Fruit fly (Drosophila melanogaster) whole organism, embryonic: Measurements from ENCODE around the gene Cpr12A.

ENCODE experiments used
- Aef1 ChIP-seq: fragments of 200-800 bp; sonication (Bioruptor generic); IDR thresholded peaks from 3 replicates; pipeline ENCODE4 v1.3.6; 2022; ENCODE audit warnings: missing biosample characterization, missing genetic modification characterization
- Bteb2 ChIP-seq: fragments of 200-800 bp; sonication (Bioruptor generic); optimal IDR thresholded peaks from 2 replicates; lab custom pipeline; 2016; ENCODE audit warnings: missing biosample characterization, missing genetic modification characterization
- CG10267 ChIP-seq: fragments of 200-800 bp; sonication (Bioruptor generic); optimal IDR thresholded peaks from 2 replicates; lab custom pipeline; 2018; ENCODE audit warnings: missing biosample characterization, mild to moderate bottlenecking, missing genetic modification characterization, moderate library complexity
- CG10274 ChIP-seq: fragments of 200-800 bp; sonication (Bioruptor generic); optimal IDR thresholded peaks from 3 replicates; lab custom pipeline; 2017; ENCODE audit warnings: missing biosample characterization, mild to moderate bottlenecking, missing genetic modification characterization
- CG10431 ChIP-seq: fragments of 200-800 bp; sonication (Bioruptor generic); optimal IDR thresholded peaks from 3 replicates; lab custom pipeline; 2018; ENCODE audit warnings: missing biosample characterization, mild to moderate bottlenecking, missing genetic modification characterization
- CG11093 ChIP-seq: fragments of 200-800 bp; sonication (Bioruptor generic); IDR thresholded peaks from 3 replicates; pipeline ENCODE4 v1.3.6; 2022; ENCODE audit warnings: missing biosample characterization, missing genetic modification characterization
- CG12155 ChIP-seq: fragments of 200-800 bp; sonication (Bioruptor generic); optimal IDR thresholded peaks from 3 replicates; lab custom pipeline; 2016; ENCODE audit warnings: missing biosample characterization, missing genetic modification characterization
- CG14667 ChIP-seq: fragments of 200-800 bp; sonication (Bioruptor generic); IDR thresholded peaks from 2 replicates; pipeline ENCODE4 v1.3.6; 2022; ENCODE audit warnings: missing biosample characterization, missing genetic modification characterization
- CG1647 ChIP-seq: fragments of 200-800 bp; sonication (Bioruptor generic); optimal IDR thresholded peaks from 3 replicates; lab custom pipeline; 2016; ENCODE audit warnings: missing biosample characterization, missing genetic modification characterization
- CG16815 ChIP-seq: fragments of 200-800 bp; sonication (Bioruptor generic); optimal IDR thresholded peaks from 3 replicates; lab custom pipeline; 2017; ENCODE audit warnings: missing biosample characterization, mild to moderate bottlenecking, missing genetic modification characterization
- CG17328 ChIP-seq: fragments of 200-800 bp; sonication (Bioruptor generic); IDR thresholded peaks from 2 replicates; pipeline ENCODE4 v1.3.6; 2022; ENCODE audit warnings: missing biosample characterization, missing genetic modification characterization
- CG17385 ChIP-seq: fragments of 200-800 bp; sonication (Bioruptor generic); optimal IDR thresholded peaks from 3 replicates; lab custom pipeline; 2018; ENCODE audit warnings: missing biosample characterization, mild to moderate bottlenecking, missing genetic modification characterization
- CG17612 ChIP-seq: fragments of 200-800 bp; sonication (Bioruptor generic); IDR thresholded peaks from 2 replicates; pipeline ENCODE4 v1.3.6; 2022; ENCODE audit warnings: missing biosample characterization, missing genetic modification characterization
- CG30431 ChIP-seq: fragments of 200-800 bp; sonication (Bioruptor generic); optimal IDR thresholded peaks from 2 replicates; lab custom pipeline; 2017; ENCODE audit warnings: missing biosample characterization, missing genetic modification characterization
- CG33213 ChIP-seq: fragments of 200-800 bp; sonication (Bioruptor generic); optimal IDR thresholded peaks from 3 replicates; lab custom pipeline; 2016; ENCODE audit warnings: missing biosample characterization, missing genetic modification characterization
- CG3407 ChIP-seq: fragments of 200-800 bp; sonication (Bioruptor generic); optimal IDR thresholded peaks from 2 replicates; lab custom pipeline; 2018; ENCODE audit warnings: missing biosample characterization, mild to moderate bottlenecking, missing genetic modification characterization
- CG6683 ChIP-seq: fragments of 200-800 bp; sonication (Bioruptor generic); optimal IDR thresholded peaks from 2 replicates; lab custom pipeline; 2017; ENCODE audit warnings: missing biosample characterization, mild to moderate bottlenecking, missing genetic modification characterization, missing genetic modification reagents
- CG8281 ChIP-seq: fragments of 200-800 bp; sonication (Bioruptor generic); optimal IDR thresholded peaks from 2 replicates; lab custom pipeline; 2018; ENCODE audit warnings: missing biosample characterization, mild to moderate bottlenecking, missing genetic modification characterization, moderate library complexity
- CG8924 ChIP-seq: fragments of 200-800 bp; optimal IDR thresholded peaks from 3 replicates; lab custom pipeline; 2019; ENCODE audit warnings: missing biosample characterization, mild to moderate bottlenecking, missing genetic modification characterization, moderate library complexity
- Doc3 ChIP-seq: fragments of 200-800 bp; sonication (Bioruptor generic); IDR thresholded peaks from 3 replicates; pipeline ENCODE4 v1.3.6; 2022; ENCODE audit warnings: missing biosample characterization, missing genetic modification characterization; ENCODE audit not compliant: partially characterized antibody
- H2.0 ChIP-seq: fragments of 200-800 bp; sonication (Bioruptor generic); IDR thresholded peaks from 2 replicates; pipeline ENCODE4 v1.3.6; 2022; ENCODE audit warnings: missing biosample characterization, missing genetic modification characterization
- Hr39 ChIP-seq: fragments of >200 bp; optimal IDR thresholded peaks from 2 replicates; lab custom pipeline; 2017
- Jarid2 ChIP-seq: fragments of 200-800 bp; sonication (Bioruptor generic); optimal IDR thresholded peaks from 3 replicates; lab custom pipeline; 2017; ENCODE audit warnings: mild to moderate bottlenecking, missing biosample characterization, missing genetic modification reagents, missing genetic modification characterization
- Lhr ChIP-seq: fragments of 200-800 bp; sonication (Bioruptor generic); optimal IDR thresholded peaks from 3 replicates; lab custom pipeline; 2017; ENCODE audit warnings: mild to moderate bottlenecking, missing biosample characterization, missing genetic modification reagents, missing genetic modification characterization
- MBD-R2 ChIP-seq: fragments of 200-800 bp; sonication (Bioruptor generic); IDR thresholded peaks from 2 replicates; pipeline ENCODE4 v1.3.6; 2022; ENCODE audit warnings: missing biosample characterization, missing genetic modification characterization
- Med ChIP-seq: fragments of 200-800 bp; sonication (Bioruptor generic); peaks from one replicate; lab custom pipeline; 2016; ENCODE audit warnings: missing biosample characterization, missing genetic modification characterization, mild to moderate bottlenecking, inconsistent platforms, moderate library complexity
- Mrtf ChIP-seq: fragments of 200-800 bp; sonication (Bioruptor generic); IDR thresholded peaks from 3 replicates; pipeline ENCODE4 v1.3.6; 2022; ENCODE audit warnings: missing biosample characterization, missing genetic modification characterization
- Oaz ChIP-seq: fragments of 200-800 bp; sonication (Bioruptor generic); IDR thresholded peaks from 2 replicates; pipeline ENCODE4 v1.3.6; 2022; ENCODE audit warnings: missing biosample characterization, missing genetic modification characterization
- Sin3A ChIP-seq: fragments of >200 bp; optimal IDR thresholded peaks from 2 replicates; lab custom pipeline; 2018
- Xrp1 ChIP-seq: fragments of 200-800 bp; sonication (Bioruptor generic); IDR thresholded peaks from 2 replicates; pipeline ENCODE4 v1.3.6; 2022; ENCODE audit warnings: missing biosample characterization, missing genetic modification characterization
- ato ChIP-seq: fragments of 200-800 bp; sonication (Bioruptor generic); IDR thresholded peaks from 2 replicates; pipeline ENCODE4 v1.3.6; 2022; ENCODE audit warnings: missing biosample characterization, missing genetic modification characterization; ENCODE audit not compliant: partially characterized antibody
- crol ChIP-seq: fragments of 200-800 bp; sonication (Bioruptor generic); IDR thresholded peaks from 2 replicates; pipeline ENCODE4 v1.3.6; 2022; ENCODE audit warnings: missing biosample characterization, missing genetic modification characterization
- danr ChIP-seq: fragments of 200-800 bp; sonication (Bioruptor generic); IDR thresholded peaks from 2 replicates; pipeline ENCODE4 v1.3.6; 2022; ENCODE audit warnings: missing biosample characterization, missing genetic modification characterization
- ems ChIP-seq: fragments of 200-800 bp; sonication (Bioruptor generic); optimal IDR thresholded peaks from 3 replicates; lab custom pipeline; 2016; ENCODE audit warnings: missing biosample characterization, missing genetic modification characterization
- eve ChIP-seq, 2 experiments: fragments of >200 bp; optimal IDR thresholded peaks; 2 replicates each; lab custom pipeline; 2017; ENCODE audit warnings: missing biosample characterization in 2 of 2, missing genetic modification characterization in 2 of 2
- fd102C ChIP-seq: fragments of 200-800 bp; sonication (Bioruptor generic); optimal IDR thresholded peaks from 2 replicates; lab custom pipeline; 2018; ENCODE audit warnings: missing biosample characterization, mild to moderate bottlenecking, missing genetic modification characterization, moderate library complexity
- gcm ChIP-seq: fragments of 200-800 bp; sonication (Bioruptor generic); optimal IDR thresholded peaks from 2 replicates; lab custom pipeline; 2019; ENCODE audit warnings: missing biosample characterization, mild to moderate bottlenecking, missing genetic modification characterization, moderate library complexity
- h ChIP-seq: fragments of >200 bp; optimal IDR thresholded peaks from 2 replicates; lab custom pipeline; 2017
- lov ChIP-seq, 2 experiments: fragments of 200-800 bp in 1 of 2; fragments of >200 bp in 1 of 2; sonication (Bioruptor generic) in 1 of 2; IDR thresholded peaks in 1 of 2; optimal IDR thresholded peaks in 1 of 2; 2 replicates in 1 of 2; 3 replicates in 1 of 2; pipeline versions ENCODE4 v1.3.6 to Lab custom; 2017 to 2022; ENCODE audit warnings: missing biosample characterization in 1 of 2, missing genetic modification characterization in 1 of 2
- phol ChIP-seq: fragments of 200-800 bp; sonication (Bioruptor generic); optimal IDR thresholded peaks from 3 replicates; lab custom pipeline; 2018; ENCODE audit warnings: missing biosample characterization, mild to moderate bottlenecking, missing genetic modification characterization, moderate library complexity
- pum ChIP-seq: fragments of 200-800 bp; sonication (Bioruptor generic); optimal IDR thresholded peaks from 2 replicates; lab custom pipeline; 2016; ENCODE audit warnings: missing biosample characterization, missing genetic modification characterization
- shn ChIP-seq: fragments of 200-800 bp; sonication (Bioruptor generic); optimal IDR thresholded peaks from 3 replicates; lab custom pipeline; 2016; ENCODE audit warnings: missing biosample characterization, missing genetic modification characterization
- slp2 ChIP-seq: fragments of 200-800 bp; sonication (Bioruptor generic); optimal IDR thresholded peaks from 2 replicates; lab custom pipeline; 2016; ENCODE audit warnings: missing biosample characterization, missing genetic modification characterization
- sug ChIP-seq: fragments of 200-800 bp; optimal IDR thresholded peaks from 2 replicates; lab custom pipeline; 2019; ENCODE audit warnings: missing biosample characterization, mild to moderate bottlenecking, missing genetic modification characterization, moderate library complexity
- twi ChIP-seq: fragments of 200-800 bp; optimal IDR thresholded peaks from 2 replicates; lab custom pipeline; 2019; ENCODE audit warnings: missing biosample characterization, mild to moderate bottlenecking, missing genetic modification characterization, moderate library complexity
- unc-4 ChIP-seq: fragments of 200-800 bp; sonication (Bioruptor generic); IDR thresholded peaks from 2 replicates; pipeline ENCODE4 v1.3.6; 2022; ENCODE audit warnings: missing biosample characterization, missing genetic modification characterization; ENCODE audit not compliant: partially characterized antibody
- unpg ChIP-seq: fragments of 200-800 bp; sonication (Bioruptor generic); optimal IDR thresholded peaks from 3 replicates; lab custom pipeline; 2018; ENCODE audit warnings: missing biosample characterization, mild to moderate bottlenecking, missing genetic modification characterization, moderate library complexity
- wdn ChIP-seq: fragments of 200-800 bp; sonication (Bioruptor generic); IDR thresholded peaks from 2 replicates; pipeline ENCODE4 v1.3.6; 2022; ENCODE audit warnings: missing biosample characterization, missing genetic modification characterization
- wor ChIP-seq: fragments of 200-800 bp; sonication (Bioruptor generic); IDR thresholded peaks from 2 replicates; pipeline ENCODE4 v1.3.6; 2022; ENCODE audit warnings: missing biosample characterization, missing genetic modification characterization

Cpr12A gene

DNA sequence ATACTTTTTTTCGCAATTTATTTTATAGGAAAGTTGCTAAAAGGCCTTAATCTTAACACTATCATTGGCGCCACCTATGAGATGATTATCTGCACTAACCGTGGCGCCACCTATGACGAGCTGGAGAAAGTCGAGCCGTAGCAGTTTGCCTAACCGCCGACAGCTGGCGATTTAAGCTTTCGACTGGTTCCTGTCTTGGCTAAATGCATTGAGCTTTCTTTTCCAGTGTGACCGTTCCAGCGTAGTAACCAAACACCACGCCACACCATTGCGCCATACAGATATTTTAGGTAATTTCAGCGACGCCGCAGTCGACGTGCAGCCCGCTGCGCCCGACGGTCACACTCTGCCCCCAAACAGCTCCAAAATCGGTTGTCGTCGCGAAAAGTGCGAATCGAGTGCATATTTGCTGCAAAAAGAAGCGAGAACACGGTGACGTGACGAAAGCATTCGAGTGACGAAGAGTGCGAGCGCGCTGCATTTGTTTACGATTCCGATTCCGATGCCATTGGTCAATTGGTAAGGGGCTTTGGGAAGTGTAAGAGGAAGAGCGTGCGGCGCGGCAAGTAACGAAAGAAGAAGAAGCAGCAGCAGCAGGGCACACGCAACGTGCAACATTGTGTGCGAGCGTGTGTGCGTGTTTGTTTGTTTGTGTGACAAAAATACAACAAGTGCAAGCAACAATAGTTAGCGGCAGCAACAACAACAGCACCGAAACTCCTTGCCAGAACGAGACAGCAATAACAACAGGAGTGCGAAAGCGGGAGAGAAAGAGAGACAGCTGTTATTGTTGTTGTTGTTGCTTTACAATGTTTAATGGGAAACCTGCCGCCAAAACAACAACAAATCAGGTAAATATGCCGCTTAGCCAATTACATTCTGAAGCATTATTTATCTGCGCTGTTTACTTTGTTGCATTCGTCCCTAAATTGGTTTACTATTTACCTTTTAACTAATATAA lies 20.3 kb downstream of the Cpr12A start, which contains the start of the genes CG46311 and Tpst (continued):
- TF ChIP-seq CG3407 (GFP tag; lab: Kevin White, UChicago): no peak
- no peak for TF ChIP-seq sug
- peak; percentile 35 for TF ChIP-seq CG16815
- peak; percentile 78 for TF ChIP-seq Jarid2 (GFP tag; lab: Kevin White, UChicago)
- peak; percentile 54; the same call in 2 of the 3 replicates for TF ChIP-seq Mrtf (GFP tag; lab: Robert Waterston, UW)
- TF ChIP-seq CG8281: no peak
- peak; percentile 95 for TF ChIP-seq CG33213 (GFP tag; lab: Kevin White, UChicago)
- TF ChIP-seq shn: peak; percentile 51
- TF ChIP-seq CG10267: peak; percentile 57
- peak; percentile 98 for TF ChIP-seq Lhr (GFP tag; lab: Kevin White, UChicago)
- peak; percentile 4 for TF ChIP-seq ems (GFP tag; lab: Kevin White, UChicago)
- TF ChIP-seq MBD-R2 (GFP tag; lab: Robert Waterston, UW): peak; percentile 52
- TF ChIP-seq Doc3 (GFP tag; lab: Robert Waterston, UW): no peak
- TF ChIP-seq h: no peak
- no peak for TF ChIP-seq wdn
- TF ChIP-seq CG6683: no peak
- TF ChIP-seq Oaz: no peak
- TF ChIP-seq CG14667 (GFP tag; lab: Robert Waterston, UW): peak; percentile 51
- peak; percentile 37 for TF ChIP-seq phol (tag; lab: Kevin White, UChicago)
- peak; percentile 61 for TF ChIP-seq Sin3A
- peak; percentile 95 for TF ChIP-seq Med
- peak; percentile 21 for TF ChIP-seq CG10431 (GFP tag; lab: Kevin White, UChicago)
- TF ChIP-seq eve (GFP tag; optimal IDR thresholded peaks at IDR 0.05; lab: Kevin White, UChicago): no peak
- peak; percentile 31; the same call in 1 of the 2 replicates for TF ChIP-seq wor (GFP tag; lab: Robert Waterston, UW)
- TF ChIP-seq slp2 (GFP tag; lab: Kevin White, UChicago): peak; percentile 43
- TF ChIP-seq CG17612: no peak
- 0 out of 2 replicates have a peak, but pooled peaks have one; percentile 34 for TF ChIP-seq unc-4 (GFP tag; lab: Robert Waterston, UW)
- TF ChIP-seq CG10274 (GFP tag; lab: Kevin White, UChicago): no peak
- TF ChIP-seq gcm (GFP tag; lab: Kevin White, UChicago): no peak
- no peak for TF ChIP-seq Hr39 (lab: Kevin White, UChicago)
- no peak for TF ChIP-seq danr
- TF ChIP-seq CG17328 (GFP tag; lab: Robert Waterston, UW): peak; percentile 77
- peak; percentile 50 for TF ChIP-seq unpg (GFP tag; lab: Kevin White, UChicago)
- TF ChIP-seq lov (optimal IDR thresholded peaks at IDR 0.05; lab: Kevin White, UChicago): no peak
- TF ChIP-seq lov (GFP tag; IDR thresholded peaks at IDR 0.05; lab: Robert Waterston, UW): peak; percentile 62; the same call in 1 of the 3 replicates
- TF ChIP-seq pum (GFP tag; lab: Kevin White, UChicago): peak; percentile 58
- no peak for TF ChIP-seq Bteb2 (GFP tag; lab: Kevin White, UChicago)
- peak; percentile 45 for TF ChIP-seq crol (GFP tag; lab: Robert Waterston, UW)
- TF ChIP-seq CG11093 (GFP tag; lab: Robert Waterston, UW): no peak
- peak; percentile 45; the same call in 2 of the 3 replicates for TF ChIP-seq Aef1 (GFP tag; lab: Robert Waterston, UW)
- peak; percentile 96 for TF ChIP-seq CG17385 (GFP tag; lab: Kevin White, UChicago)
- TF ChIP-seq fd102C (GFP tag; lab: Kevin White, UChicago): no peak
- TF ChIP-seq CG1647 (GFP tag; lab: Kevin White, UChicago): peak; percentile 28
- no peak for TF ChIP-seq twi (tag; lab: Kevin White, UChicago)
- peak; percentile 28 for TF ChIP-seq CG30431 (GFP tag; lab: Kevin White, UChicago)
- TF ChIP-seq H2.0 (GFP tag; lab: Robert Waterston, UW): peak; percentile 17; the same call in 1 of the 2 replicates
- peak; percentile 34; the same call in 1 of the 2 replicates for TF ChIP-seq Xrp1
- TF ChIP-seq CG8924 (tag; lab: Kevin White, UChicago): peak; percentile 7
- TF ChIP-seq CG12155 (GFP tag; lab: Kevin White, UChicago): peak; percentile 47
- no peak for TF ChIP-seq ato (GFP tag; lab: Robert Waterston, UW)
